Fruit fly (Drosophila melanogaster) whole organism, embryonic: ENCODE measurements around the gene e.

Experiments
- ATbp ChIP-seq: fragments of 200-800 bp; sonication (Bioruptor generic); optimal IDR thresholded peaks from 2 replicates; lab custom pipeline; 2017; ENCODE audit warnings: missing biosample characterization, mild to moderate bottlenecking, missing genetic modification characterization, missing genetic modification reagents
- Abd-B ChIP-seq: fragments of 200-800 bp; sonication (Bioruptor generic); optimal IDR thresholded peaks from 2 replicates; lab custom pipeline; 2018; ENCODE audit warnings: missing biosample characterization, mild to moderate bottlenecking, missing genetic modification characterization, moderate library complexity
- Adf1 ChIP-seq: fragments of 200-800 bp; sonication (Bioruptor generic); IDR thresholded peaks from 2 replicates; pipeline ENCODE4 v1.3.6; 2022; ENCODE audit warnings: missing biosample characterization, missing genetic modification characterization
- B-H2 ChIP-seq: fragments of 200-800 bp; sonication (Bioruptor generic); optimal IDR thresholded peaks from 2 replicates; lab custom pipeline; 2018; ENCODE audit warnings: missing biosample characterization, mild to moderate bottlenecking, missing genetic modification characterization
- CG10274 ChIP-seq: fragments of 200-800 bp; sonication (Bioruptor generic); optimal IDR thresholded peaks from 3 replicates; lab custom pipeline; 2017; ENCODE audit warnings: missing biosample characterization, mild to moderate bottlenecking, missing genetic modification characterization
- CG11085 ChIP-seq: fragments of 200-800 bp; sonication (Bioruptor generic); IDR thresholded peaks from 2 replicates; pipeline ENCODE4 v1.3.6; 2022; ENCODE audit warnings: missing biosample characterization, missing genetic modification characterization
- CG1233 ChIP-seq: fragments of 200-800 bp; sonication (Bioruptor generic); optimal IDR thresholded peaks from 4 replicates; lab custom pipeline; 2018; ENCODE audit warnings: missing biosample characterization, mild to moderate bottlenecking, missing genetic modification characterization
- CG13424 ChIP-seq: fragments of 200-800 bp; sonication (Bioruptor generic); optimal IDR thresholded peaks from 2 replicates; lab custom pipeline; 2019; ENCODE audit warnings: missing biosample characterization, mild to moderate bottlenecking, missing genetic modification characterization, moderate library complexity
- CG14050 ChIP-seq: fragments of 200-800 bp; sonication (Bioruptor generic); IDR thresholded peaks from 3 replicates; pipeline ENCODE4 v1.3.6; 2022; ENCODE audit warnings: missing biosample characterization, missing genetic modification characterization
- CG6854 ChIP-seq: fragments of 200-800 bp; sonication (Bioruptor generic); optimal IDR thresholded peaks from 3 replicates; lab custom pipeline; 2017; ENCODE audit warnings: missing biosample characterization, mild to moderate bottlenecking, missing genetic modification characterization
- CG7271 ChIP-seq: fragments of 200-800 bp; sonication (Bioruptor generic); optimal IDR thresholded peaks from 2 replicates; lab custom pipeline; 2018; ENCODE audit warnings: missing biosample characterization, mild to moderate bottlenecking, missing genetic modification characterization, moderate library complexity
- CG8089 ChIP-seq: fragments of 200-800 bp; sonication (Bioruptor generic); optimal IDR thresholded peaks from 3 replicates; lab custom pipeline; 2016; ENCODE audit warnings: missing biosample characterization, missing genetic modification characterization
- CG8765 ChIP-seq: fragments of 200-800 bp; sonication (Bioruptor generic); IDR thresholded peaks from 2 replicates; pipeline ENCODE4 v1.3.6; 2022; ENCODE audit warnings: missing biosample characterization, missing genetic modification characterization
- CG9727 ChIP-seq: fragments of 200-800 bp; sonication (Bioruptor generic); optimal IDR thresholded peaks from 3 replicates; lab custom pipeline; 2017; ENCODE audit warnings: missing biosample characterization, mild to moderate bottlenecking, missing genetic modification characterization
- ERR ChIP-seq: fragments of 200-800 bp; sonication (Bioruptor generic); optimal IDR thresholded peaks from 2 replicates; lab custom pipeline; 2016; ENCODE audit warnings: missing biosample characterization, missing genetic modification characterization
- Ets65A ChIP-seq: fragments of 200-800 bp; sonication (Bioruptor generic); peaks from one replicate; lab custom pipeline; 2016; ENCODE audit warnings: missing biosample characterization, missing genetic modification characterization
- HmgZ ChIP-seq: fragments of 200-800 bp; sonication (Bioruptor generic); optimal IDR thresholded peaks from 2 replicates; lab custom pipeline; 2018; ENCODE audit warnings: missing biosample characterization, mild to moderate bottlenecking, missing genetic modification characterization
- Hr3 ChIP-seq: fragments of 200-800 bp; sonication (Bioruptor generic); optimal IDR thresholded peaks from 3 replicates; lab custom pipeline; 2016; ENCODE audit warnings: missing biosample characterization, missing genetic modification characterization
- Hr39 ChIP-seq: fragments of >200 bp; optimal IDR thresholded peaks from 2 replicates; lab custom pipeline; 2017
- Hr78 ChIP-seq, 2 experiments: fragments of 200-800 bp in 1 of 2; fragments of >200 bp in 1 of 2; sonication (Bioruptor generic) in 1 of 2; optimal IDR thresholded peaks; 2 replicates each; lab custom pipeline; 2017 to 2019; ENCODE audit warnings: missing biosample characterization in 2 of 2, missing genetic modification characterization in 2 of 2, mild to moderate bottlenecking in 1 of 2, moderate library complexity in 1 of 2
- Lim3 ChIP-seq: fragments of 200-800 bp; sonication (Bioruptor generic); IDR thresholded peaks from 2 replicates; pipeline ENCODE4 v1.3.6; 2022; ENCODE audit warnings: missing biosample characterization, missing genetic modification characterization
- Med ChIP-seq: fragments of 200-800 bp; sonication (Bioruptor generic); peaks from one replicate; lab custom pipeline; 2016; ENCODE audit warnings: missing biosample characterization, missing genetic modification characterization, mild to moderate bottlenecking, inconsistent platforms, moderate library complexity
- Neu2 ChIP-seq: fragments of 200-800 bp; sonication (Bioruptor generic); optimal IDR thresholded peaks from 3 replicates; lab custom pipeline; 2016; ENCODE audit warnings: missing biosample characterization, missing genetic modification characterization, borderline replicate concordance
- Opbp ChIP-seq: fragments of 200-800 bp; sonication (Bioruptor generic); IDR thresholded peaks from 3 replicates; pipeline ENCODE4 v1.3.6; 2022; ENCODE audit warnings: missing biosample characterization, missing genetic modification characterization; ENCODE audit not compliant: partially characterized antibody
- Ptx1 ChIP-seq: fragments of 200-800 bp; sonication (Bioruptor generic); IDR thresholded peaks from 2 replicates; pipeline ENCODE4 v1.3.6; 2022; ENCODE audit warnings: missing biosample characterization, missing genetic modification characterization
- Ssrp ChIP-seq: fragments of 200-800 bp; sonication (Bioruptor generic); optimal IDR thresholded peaks from 2 replicates; lab custom pipeline; 2018; ENCODE audit warnings: missing biosample characterization, mild to moderate bottlenecking, missing genetic modification characterization, moderate library complexity
- TFAM ChIP-seq: fragments of 200-800 bp; sonication (Bioruptor generic); optimal IDR thresholded peaks from 2 replicates; lab custom pipeline; 2017; ENCODE audit warnings: missing biosample characterization, missing genetic modification characterization, inconsistent platforms
- chinmo ChIP-seq: fragments of 200-800 bp; sonication (Bioruptor generic); IDR thresholded peaks from 4 replicates; pipeline ENCODE4 v1.3.6; 2022; ENCODE audit warnings: missing biosample characterization, missing genetic modification characterization; ENCODE audit not compliant: partially characterized antibody
- chm ChIP-seq: fragments of 200-800 bp; sonication (Bioruptor generic); IDR thresholded peaks from 2 replicates; pipeline ENCODE4 v1.3.6; 2022; ENCODE audit warnings: missing biosample characterization, missing genetic modification characterization
- ci ChIP-seq: fragments of 200-800 bp; sonication (Bioruptor generic); IDR thresholded peaks from 3 replicates; pipeline ENCODE4 v1.3.6; 2022; ENCODE audit warnings: missing biosample characterization, missing genetic modification characterization
- dati ChIP-seq: fragments of 200-800 bp; sonication (Bioruptor generic); IDR thresholded peaks from 2 replicates; pipeline ENCODE4 v1.3.6; 2022; ENCODE audit warnings: missing biosample characterization, missing genetic modification characterization
- ftz-f1 ChIP-seq: fragments of 200-800 bp; sonication (Bioruptor generic); optimal IDR thresholded peaks from 2 replicates; lab custom pipeline; 2016; ENCODE audit warnings: missing biosample characterization, missing genetic modification characterization
- gcm ChIP-seq: fragments of 200-800 bp; sonication (Bioruptor generic); optimal IDR thresholded peaks from 2 replicates; lab custom pipeline; 2019; ENCODE audit warnings: missing biosample characterization, mild to moderate bottlenecking, missing genetic modification characterization, moderate library complexity
- gcm2 ChIP-seq: fragments of 200-800 bp; sonication (Bioruptor generic); optimal IDR thresholded peaks from 2 replicates; lab custom pipeline; 2016; ENCODE audit warnings: missing biosample characterization, missing genetic modification characterization
- grn ChIP-seq: fragments of 200-800 bp; sonication (Bioruptor generic); optimal IDR thresholded peaks from 3 replicates; lab custom pipeline; 2017; ENCODE audit warnings: missing biosample characterization, missing genetic modification characterization
- gro ChIP-seq: fragments of 200-800 bp; sonication (Bioruptor generic); optimal IDR thresholded peaks from 2 replicates; lab custom pipeline; 2016; ENCODE audit warnings: missing biosample characterization, missing genetic modification characterization
- gt ChIP-seq: fragments of 200-800 bp; sonication (Bioruptor generic); IDR thresholded peaks from 2 replicates; pipeline ENCODE4 v1.3.6; 2022; ENCODE audit warnings: missing biosample characterization, missing genetic modification characterization
- ham ChIP-seq: fragments of 200-800 bp; sonication (Bioruptor generic); IDR thresholded peaks from 2 replicates; pipeline ENCODE4 v1.3.6; 2022; ENCODE audit warnings: missing biosample characterization, missing genetic modification characterization
- knrl ChIP-seq: fragments of 200-800 bp; sonication (Bioruptor generic); IDR thresholded peaks from 3 replicates; pipeline ENCODE4 v1.3.6; 2022; ENCODE audit warnings: missing biosample characterization, missing genetic modification characterization; ENCODE audit not compliant: partially characterized antibody
- lov ChIP-seq, 2 experiments: fragments of 200-800 bp in 1 of 2; fragments of >200 bp in 1 of 2; sonication (Bioruptor generic) in 1 of 2; IDR thresholded peaks in 1 of 2; optimal IDR thresholded peaks in 1 of 2; 2 replicates in 1 of 2; 3 replicates in 1 of 2; pipeline versions ENCODE4 v1.3.6 to Lab custom; 2017 to 2022; ENCODE audit warnings: missing biosample characterization in 1 of 2, missing genetic modification characterization in 1 of 2
- ranshi ChIP-seq: fragments of 200-800 bp; sonication (Bioruptor generic); IDR thresholded peaks from 2 replicates; pipeline ENCODE4 v1.3.6; 2022; ENCODE audit warnings: missing biosample characterization, missing genetic modification characterization
- sd ChIP-seq: fragments of 200-800 bp; sonication (Bioruptor generic); optimal IDR thresholded peaks from 3 replicates; lab custom pipeline; 2018; ENCODE audit warnings: missing biosample characterization, mild to moderate bottlenecking, missing genetic modification characterization, moderate library complexity
- sob ChIP-seq: fragments of 200-800 bp; sonication (Bioruptor generic); IDR thresholded peaks from 2 replicates; pipeline ENCODE4 v1.3.6; 2022; ENCODE audit warnings: missing biosample characterization, missing genetic modification characterization
- stc ChIP-seq: fragments of 200-800 bp; sonication (Bioruptor generic); IDR thresholded peaks from 2 replicates; pipeline ENCODE4 v1.3.6; 2022; ENCODE audit warnings: missing biosample characterization, missing genetic modification characterization
- stwl ChIP-seq: fragments of 200-800 bp; sonication (Bioruptor generic); optimal IDR thresholded peaks from 3 replicates; lab custom pipeline; 2018; ENCODE audit warnings: missing biosample characterization, mild to moderate bottlenecking, missing genetic modification characterization, moderate library complexity
- tll ChIP-seq, 2 experiments: fragments of 200-800 bp in 1 of 2; fragments of >200 bp in 1 of 2; sonication (Bioruptor generic) in 1 of 2; optimal IDR thresholded peaks; 2 replicates each; lab custom pipeline; 2017 to 2019; ENCODE audit warnings: missing biosample characterization in 2 of 2, missing genetic modification characterization in 2 of 2, mild to moderate bottlenecking in 1 of 2, moderate library complexity in 1 of 2
- wek ChIP-seq: fragments of 200-800 bp; sonication (Bioruptor generic); optimal IDR thresholded peaks from 3 replicates; lab custom pipeline; 2018; ENCODE audit warnings: missing biosample characterization, mild to moderate bottlenecking, missing genetic modification characterization, moderate library complexity
- z ChIP-seq: fragments of 200-800 bp; sonication (Bioruptor generic); IDR thresholded peaks from 3 replicates; pipeline ENCODE4 v1.3.6; 2022; ENCODE audit warnings: missing biosample characterization, missing genetic modification characterization
- zen ChIP-seq: fragments of 200-800 bp; sonication (Bioruptor generic); optimal IDR thresholded peaks from 3 replicates; lab custom pipeline; 2018; ENCODE audit warnings: missing biosample characterization, mild to moderate bottlenecking, missing genetic modification characterization, moderate library complexity
- zfh2 ChIP-seq: fragments of 200-800 bp; sonication (Bioruptor generic); optimal IDR thresholded peaks from 2 replicates; lab custom pipeline; 2016; ENCODE audit warnings: missing biosample characterization, missing genetic modification characterization

The e gene

dm6 chr3R:21237099-21237498 lies at the start of gene e:
Gene e, minus strand, starts transcription at chr3R:21237177.
- TF ChIP-seq CG7271 (tag; lab: Kevin White, UChicago) (no peak), Opbp (no peak), CG11085 (no peak), chm (GFP tag; lab: Robert Waterston, UW) (no peak), CG8089 (GFP tag; lab: Kevin White, UChicago) (no peak), CG14050 (GFP tag; lab: Robert Waterston, UW) (no peak), chinmo (GFP tag; lab: Robert Waterston, UW) (0 out of 4 replicates have a peak, but pooled peaks have one; percentile 52), Ssrp (tag; lab: Kevin White, UChicago) (no peak), Ptx1 (GFP tag; lab: Robert Waterston, UW) (no peak), lov (optimal IDR thresholded peaks at IDR 0.05; lab: Kevin White, UChicago) (no peak), lov (GFP tag; IDR thresholded peaks at IDR 0.05; lab: Robert Waterston, UW) (no peak), ci (GFP tag; lab: Robert Waterston, UW) (no peak), CG13424 (no peak), sd (peak; percentile 21), Hr39 (no peak), TFAM (GFP tag; lab: Kevin White, UChicago) (no peak), B-H2 (GFP tag; lab: Kevin White, UChicago) (no peak), ftz-f1 (GFP tag; lab: Kevin White, UChicago) (no peak), Adf1 (GFP tag; lab: Robert Waterston, UW) (peak; percentile 64), Med (GFP tag; lab: Kevin White, UChicago) (no peak), sob (GFP tag; lab: Robert Waterston, UW) (0 out of 2 replicates have a peak, but pooled peaks have one; percentile 14), gcm (GFP tag; lab: Kevin White, UChicago) (peak; percentile 72), Neu2 (GFP tag; lab: Kevin White, UChicago) (peak; percentile 72), Ets65A (GFP tag; lab: Kevin White, UChicago) (peak; percentile 83), z (peak; percentile 8; the same call in 1 of the 3 replicates), CG6854 (GFP tag; lab: Kevin White, UChicago) (no peak)
- TF ChIP-seq, all 482 proteins: peak for 8

- TF ChIP-seq ranshi (GFP tag; lab: Robert Waterston, UW): no peak
- no peak for TF ChIP-seq dati (GFP tag; lab: Robert Waterston, UW)
- no peak for TF ChIP-seq zen (tag; lab: Kevin White, UChicago)
- TF ChIP-seq CG9727: no peak
- no peak for TF ChIP-seq ATbp (GFP tag; lab: Kevin White, UChicago)
- TF ChIP-seq ham (GFP tag; lab: Robert Waterston, UW): no peak
- TF ChIP-seq CG1233: no peak
- no peak for TF ChIP-seq gt (GFP tag; lab: Robert Waterston, UW)
- no peak for TF ChIP-seq gcm2 (GFP tag; lab: Kevin White, UChicago)
- no peak for TF ChIP-seq sob (GFP tag; lab: Robert Waterston, UW)
- no peak for TF ChIP-seq wek (GFP tag; lab: Kevin White, UChicago)
- no peak for TF ChIP-seq Abd-B (GFP tag; lab: Kevin White, UChicago)
- no peak for TF ChIP-seq ERR (GFP tag; lab: Kevin White, UChicago)
- no peak for TF ChIP-seq gro (GFP tag; lab: Kevin White, UChicago)
Observed at dm6 chr3R:21282897-21283296, 45.9 kb upstream of the e start, which contains the start of gene CG17298. Gene CG17298, plus strand, starts transcription at chr3R:21283197.

dm6 chr3R:21276111-21276510 lies 39.1 kb upstream of the e start, which contains the start of gene CG3301:
Gene CG3301, minus strand, starts transcription at chr3R:21276249.
- TF ChIP-seq Hr3 (GFP tag; lab: Kevin White, UChicago) (no peak), grn (GFP tag; lab: Kevin White, UChicago) (peak; percentile 92), CG8765 (GFP tag; lab: Robert Waterston, UW) (no peak), Lim3 (GFP tag; lab: Robert Waterston, UW) (no peak), stwl (no peak), Hr78 (GFP tag; optimal IDR thresholded peaks at IDR 0.05; lab: Kevin White, UChicago) (no peak), knrl (no peak), HmgZ (no peak), zfh2 (GFP tag; lab: Kevin White, UChicago) (no peak), stc (no peak), CG10274 (GFP tag; lab: Kevin White, UChicago) (peak; percentile 43), tll (GFP tag; optimal IDR thresholded peaks at IDR 0.05; lab: Kevin White, UChicago) (no peak)
